Fruit fly (Drosophila melanogaster) whole organism, embryonic: Measurements from ENCODE around the gene CG13272.

ENCODE experiments used
- Antp ChIP-seq: fragments of 200-800 bp; sonication (Bioruptor generic); optimal IDR thresholded peaks from 3 replicates; lab custom pipeline; 2016; ENCODE audit warnings: missing biosample characterization, missing genetic modification characterization
- Awh ChIP-seq: fragments of 200-800 bp; sonication (Bioruptor generic); IDR thresholded peaks from 2 replicates; pipeline ENCODE4, ENCODE4 v1.3.6; 2022; ENCODE audit warnings: missing biosample characterization, missing genetic modification characterization
- CG10321 ChIP-seq: fragments of 200-800 bp; sonication (Bioruptor generic); IDR thresholded peaks from 2 replicates; pipeline ENCODE4 v1.3.6; 2022; ENCODE audit warnings: missing biosample characterization, missing genetic modification characterization
- CG10654 ChIP-seq: fragments of 200-800 bp; sonication (Bioruptor generic); optimal IDR thresholded peaks from 2 replicates; lab custom pipeline; 2016; ENCODE audit warnings: missing biosample characterization, missing genetic modification characterization
- CG13424 ChIP-seq: fragments of 200-800 bp; sonication (Bioruptor generic); optimal IDR thresholded peaks from 2 replicates; lab custom pipeline; 2019; ENCODE audit warnings: missing biosample characterization, mild to moderate bottlenecking, missing genetic modification characterization, moderate library complexity
- CG9876 ChIP-seq: fragments of 200-800 bp; sonication (Bioruptor generic); optimal IDR thresholded peaks from 2 replicates; lab custom pipeline; 2016; ENCODE audit warnings: missing biosample characterization, missing genetic modification characterization
- Lim3 ChIP-seq: fragments of 200-800 bp; sonication (Bioruptor generic); IDR thresholded peaks from 2 replicates; pipeline ENCODE4 v1.3.6; 2022; ENCODE audit warnings: missing biosample characterization, missing genetic modification characterization
- MBD-R2 ChIP-seq: fragments of 200-800 bp; sonication (Bioruptor generic); IDR thresholded peaks from 2 replicates; pipeline ENCODE4 v1.3.6; 2022; ENCODE audit warnings: missing biosample characterization, missing genetic modification characterization
- klu ChIP-seq: fragments of 200-800 bp; sonication (Bioruptor generic); IDR thresholded peaks from 2 replicates; pipeline ENCODE4 v1.3.6; 2022; ENCODE audit warnings: missing biosample characterization, missing genetic modification characterization
- nerfin-1 ChIP-seq: fragments of 200-800 bp; sonication (Bioruptor generic); optimal IDR thresholded peaks from 3 replicates; lab custom pipeline; 2019; ENCODE audit warnings: missing biosample characterization, mild to moderate bottlenecking, missing genetic modification characterization, moderate library complexity
- odd ChIP-seq: fragments of 200-800 bp; sonication (Bioruptor generic); optimal IDR thresholded peaks from 2 replicates; lab custom pipeline; 2017; ENCODE audit warnings: missing biosample characterization, mild to moderate bottlenecking, missing genetic modification characterization
- sqz ChIP-seq: fragments of 200-800 bp; sonication (Bioruptor generic); optimal IDR thresholded peaks from 3 replicates; lab custom pipeline; 2018; ENCODE audit warnings: missing biosample characterization, mild to moderate bottlenecking, missing genetic modification characterization
- toy ChIP-seq: fragments of 200-800 bp; sonication (Bioruptor generic); IDR thresholded peaks from 2 replicates; pipeline ENCODE4 v1.3.6; 2022; ENCODE audit warnings: missing biosample characterization, missing genetic modification characterization

DNA sequence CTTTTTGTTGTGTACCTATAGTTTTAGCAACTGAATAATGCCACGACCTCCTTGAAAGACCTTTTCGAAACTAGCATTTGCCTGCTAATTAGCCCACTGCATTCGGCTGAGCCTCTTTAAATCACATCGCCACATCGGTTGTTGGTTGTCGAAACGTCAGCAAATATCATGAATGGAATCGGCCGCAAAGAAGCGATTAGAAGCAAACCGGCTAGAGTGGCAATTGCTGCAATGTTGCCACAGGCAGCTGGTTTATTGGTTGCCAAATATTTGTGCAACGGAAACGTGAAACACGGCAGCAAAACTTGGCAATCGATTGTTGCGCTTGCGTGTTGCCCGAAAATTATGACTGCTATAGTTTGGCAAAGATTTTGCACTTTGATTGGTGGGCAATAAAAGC lies 40.5 kb downstream of the CG13272 start:
- no peak for TF ChIP-seq CG9876 (GFP tag; lab: Kevin White, UChicago)
- no peak for TF ChIP-seq Awh (GFP tag; lab: Robert Waterston, UW)
- no peak for TF ChIP-seq Lim3
- no peak for TF ChIP-seq Antp (GFP tag; lab: Kevin White, UChicago)
- TF ChIP-seq odd (GFP tag; lab: Kevin White, UChicago) = no peak
- no peak for TF ChIP-seq toy (GFP tag; lab: Robert Waterston, UW)
- no peak for TF ChIP-seq MBD-R2 (GFP tag; lab: Robert Waterston, UW)
- no peak for TF ChIP-seq sqz (GFP tag; lab: Kevin White, UChicago)
- TF ChIP-seq klu (GFP tag; lab: Robert Waterston, UW) = no peak
- no peak for TF ChIP-seq CG10654 (GFP tag; lab: Kevin White, UChicago)
- no peak for TF ChIP-seq CG10321 (GFP tag; lab: Robert Waterston, UW)
- TF ChIP-seq CG13424 = no peak
- TF ChIP-seq nerfin-1 (tag; lab: Kevin White, UChicago) = no peak
